Worm (Caenorhabditis elegans) whole organism, L3 larva: ENCODE results near the gene Y49E10.10.

ENCODE experiments used
- R02D3.7 ChIP-seq: fragments of 150-350 bp; optimal IDR thresholded peaks from 2 replicates; lab custom pipeline; 2014; ENCODE audit warnings: missing biosample characterization, missing genetic modification characterization
- ZK546.5 ChIP-seq: sonication (generic microtip); optimal IDR thresholded peaks from 2 replicates; lab custom pipeline; 2017; ENCODE audit warnings: missing biosample characterization, missing genetic modification characterization
- aly-2 ChIP-seq: fragments of 150-350 bp; optimal IDR thresholded peaks from 2 replicates; lab custom pipeline; 2014; ENCODE audit warnings: missing biosample characterization, missing genetic modification characterization
- ama-1 ChIP-seq: fragments of 150-350 bp; optimal IDR thresholded peaks from 2 replicates; lab custom pipeline; 2018
- ceh-16 ChIP-seq: sonication (generic microtip); optimal IDR thresholded peaks from 2 replicates; lab custom pipeline; 2017; ENCODE audit warnings: missing biosample characterization, missing genetic modification characterization
- ceh-28 ChIP-seq: fragments of 150-350 bp; optimal IDR thresholded peaks from 2 replicates; lab custom pipeline; 2014; ENCODE audit warnings: missing biosample characterization, missing genetic modification reagents, missing genetic modification characterization
- ceh-82 ChIP-seq: fragments of 150-350 bp; optimal IDR thresholded peaks from 2 replicates; lab custom pipeline; 2014; ENCODE audit warnings: missing biosample characterization, missing genetic modification characterization
- ceh-9 ChIP-seq: sonication (generic microtip); optimal IDR thresholded peaks from 2 replicates; lab custom pipeline; 2018; ENCODE audit warnings: missing biosample characterization, missing genetic modification characterization
- daf-12 ChIP-seq: fragments of 150-350 bp; optimal IDR thresholded peaks from 2 replicates; lab custom pipeline; 2014; ENCODE audit warnings: missing biosample characterization, missing genetic modification reagents, missing genetic modification characterization
- egl-27 ChIP-seq: sonication (generic microtip); optimal IDR thresholded peaks from 4 replicates; lab custom pipeline; 2017; ENCODE audit warnings: missing biosample characterization, missing genetic modification reagents, missing genetic modification characterization
- egl-5 ChIP-seq: fragments of 150-350 bp; optimal IDR thresholded peaks from 2 replicates; lab custom pipeline; 2017; ENCODE audit warnings: missing biosample characterization, missing genetic modification reagents, missing genetic modification characterization, inconsistent platforms
- elt-2 ChIP-seq: sonication (generic microtip); optimal IDR thresholded peaks from 2 replicates; lab custom pipeline; 2016; ENCODE audit warnings: missing genetic modification reagents, mild to moderate bottlenecking, missing genetic modification characterization, missing compliant biosample characterization
- eor-1 ChIP-seq, 2 experiments: fragments of 150-350 bp; optimal IDR thresholded peaks; 2 replicates each; lab custom pipeline; 2014 to 2018; ENCODE audit warnings: missing biosample characterization in 2 of 2, missing genetic modification characterization in 2 of 2
- fos-1 ChIP-seq: fragments of 150-350 bp; optimal IDR thresholded peaks from 2 replicates; lab custom pipeline; 2014; ENCODE audit warnings: missing biosample characterization, missing genetic modification characterization
- hmg-11 ChIP-seq: sonication (generic microtip); optimal IDR thresholded peaks from 2 replicates; lab custom pipeline; 2016; ENCODE audit warnings: missing genetic modification characterization, missing compliant biosample characterization
- jun-1 ChIP-seq: fragments of 150-350 bp; optimal IDR thresholded peaks from 2 replicates; lab custom pipeline; 2014; ENCODE audit warnings: missing biosample characterization, missing genetic modification reagents, missing genetic modification characterization
- lin-15B ChIP-seq: fragments of 150-350 bp; optimal IDR thresholded peaks from 2 replicates; lab custom pipeline; 2014; ENCODE audit warnings: missing biosample characterization, missing genetic modification characterization
- lin-39 ChIP-seq: fragments of 150-350 bp; optimal IDR thresholded peaks from 2 replicates; lab custom pipeline; 2018; ENCODE audit warnings: missing biosample characterization, missing genetic modification reagents, missing genetic modification characterization
- mml-1 ChIP-seq: fragments of 150-350 bp; sonication (generic microtip); optimal IDR thresholded peaks from 3 replicates; lab custom pipeline; 2014; ENCODE audit warnings: missing biosample characterization, missing genetic modification characterization
- nfya-1 ChIP-seq: sonication (generic microtip); optimal IDR thresholded peaks from 2 replicates; lab custom pipeline; 2017; ENCODE audit warnings: missing genetic modification characterization, mild to moderate bottlenecking, missing compliant biosample characterization, antibody characterized with exemption, moderate library complexity; ENCODE audit not compliant: insufficient read depth
- nhr-11 ChIP-seq: fragments of 150-350 bp; optimal IDR thresholded peaks from 2 replicates; lab custom pipeline; 2014; ENCODE audit warnings: missing biosample characterization, missing genetic modification characterization
- nhr-23 ChIP-seq: fragments of 150-350 bp; optimal IDR thresholded peaks from 2 replicates; lab custom pipeline; 2014; ENCODE audit warnings: missing biosample characterization, missing genetic modification reagents, missing genetic modification characterization
- nhr-25 ChIP-seq: sonication (generic microtip); optimal IDR thresholded peaks from 2 replicates; lab custom pipeline; 2017; ENCODE audit warnings: missing biosample characterization, missing genetic modification characterization
- nhr-28 ChIP-seq: fragments of 150-350 bp; optimal IDR thresholded peaks from 2 replicates; lab custom pipeline; 2014; ENCODE audit warnings: missing biosample characterization, missing genetic modification characterization
- nhr-67 ChIP-seq: fragments of 150-350 bp; optimal IDR thresholded peaks from 2 replicates; lab custom pipeline; 2014; ENCODE audit warnings: missing biosample characterization, missing genetic modification characterization
- nhr-76 ChIP-seq: fragments of 150-350 bp; sonication (generic microtip); optimal IDR thresholded peaks from 5 replicates; lab custom pipeline; 2014; ENCODE audit warnings: missing biosample characterization, missing genetic modification characterization
- nhr-77 ChIP-seq: fragments of 150-350 bp; optimal IDR thresholded peaks from 2 replicates; lab custom pipeline; 2014; ENCODE audit warnings: missing biosample characterization, missing genetic modification characterization
- pha-4 ChIP-seq: fragments of 150-350 bp; optimal IDR thresholded peaks from 2 replicates; lab custom pipeline; 2014; ENCODE audit warnings: missing biosample characterization, missing genetic modification reagents, missing genetic modification characterization
- sea-2 ChIP-seq: fragments of 150-350 bp; sonication (generic microtip); optimal IDR thresholded peaks from 4 replicates; lab custom pipeline; 2014; ENCODE audit warnings: missing biosample characterization, missing genetic modification reagents, missing genetic modification characterization
- skn-1 ChIP-seq: fragments of 150-350 bp; optimal IDR thresholded peaks from 2 replicates; lab custom pipeline; 2014; ENCODE audit warnings: missing biosample characterization, missing genetic modification characterization
- tbx-2 ChIP-seq: sonication (generic microtip); optimal IDR thresholded peaks from 2 replicates; lab custom pipeline; 2016; ENCODE audit warnings: mild to moderate bottlenecking, missing genetic modification characterization, missing compliant biosample characterization
- unc-39 ChIP-seq: sonication (generic microtip); optimal IDR thresholded peaks from 4 replicates; lab custom pipeline; 2017; ENCODE audit warnings: missing biosample characterization, missing genetic modification characterization
- unc-62 ChIP-seq: fragments of 150-350 bp; sonication (generic microtip); optimal IDR thresholded peaks from 4 replicates; lab custom pipeline; 2014; ENCODE audit warnings: missing biosample characterization, missing genetic modification reagents, missing genetic modification characterization
- zag-1 ChIP-seq: fragments of 150-350 bp; optimal IDR thresholded peaks from 2 replicates; lab custom pipeline; 2014; ENCODE audit warnings: missing biosample characterization, missing genetic modification characterization
- ztf-11 ChIP-seq: fragments of 150-350 bp; optimal IDR thresholded peaks from 2 replicates; lab custom pipeline; 2014; ENCODE audit warnings: missing biosample characterization, missing genetic modification characterization

Y49E10.10 gene

ce11 chrIII:12372080-12373065 is 22.9 kb upstream of the Y49E10.10 start:
- TF ChIP-seq ceh-28 (tag; lab: Kevin White, UChicago) (no peak), unc-39 (tag; lab: Kevin White, UChicago) (no peak), lin-15B (tag; lab: Kevin White, UChicago) (no peak), skn-1 (no peak), elt-2 (tag; lab: Kevin White, UChicago) (no peak)

- TF ChIP-seq sea-2 (no peak), nfya-1 (tag; lab: Kevin White, UChicago) (peak; percentile 88)
These were observed 22.0 kb upstream of the Y49E10.10 start for ce11 chrIII:12373306-12373705.

ce11 chrIII:12373807-12374266 is 21.4 kb upstream of the Y49E10.10 start, which contains the start of gene glrx-5:
Gene glrx-5 (minus strand): TSS chrIII:12373857.
- TF ChIP-seq nhr-11 (tag; lab: Kevin White, UChicago) (no peak), lin-15B (tag; lab: Kevin White, UChicago) (no peak), daf-12 (tag; lab: Kevin White, UChicago) (no peak), ceh-28 (tag; lab: Kevin White, UChicago) (no peak)

ce11 chrIII:12375614-12376013 is 19.7 kb upstream of the Y49E10.10 start:
- TF ChIP-seq ama-1 (lab: Kevin White, UChicago): no peak
- TF ChIP-seq ceh-16 (tag; lab: Kevin White, UChicago): no peak
- no peak for TF ChIP-seq ceh-28 (tag; lab: Kevin White, UChicago)
- TF ChIP-seq sea-2: no peak
- TF ChIP-seq tbx-2 (tag; lab: Kevin White, UChicago): no peak
- TF ChIP-seq egl-27 (tag; lab: Kevin White, UChicago): no peak
- TF ChIP-seq ceh-82 (tag; lab: Kevin White, UChicago): no peak
- no peak for TF ChIP-seq nhr-11 (tag; lab: Kevin White, UChicago)
- TF ChIP-seq ztf-11 (tag; lab: Kevin White, UChicago): no peak
- TF ChIP-seq lin-15B (tag; lab: Kevin White, UChicago): no peak
- TF ChIP-seq eor-1 (tag; optimal IDR thresholded peaks at IDR 0.05; lab: Kevin White, UChicago): no peak
- no peak for TF ChIP-seq nhr-76 (tag; lab: Kevin White, UChicago)
- no peak for TF ChIP-seq mml-1
- TF ChIP-seq elt-2 (tag; lab: Kevin White, UChicago): no peak
- no peak for TF ChIP-seq unc-62 (GFP tag; lab: Kevin White, UChicago)

ce11 chrIII:12377198-12377662 is 18.0 kb upstream of the Y49E10.10 start, which contains the start of gene pph-4.2:
Gene pph-4.2 (minus strand): TSS chrIII:12377248.
- no peak for TF ChIP-seq ceh-16 (tag; lab: Kevin White, UChicago)
- peak; percentile 65 for TF ChIP-seq nfya-1 (tag; lab: Kevin White, UChicago)
- no peak for TF ChIP-seq nhr-67
- TF ChIP-seq hmg-11: no peak
- TF ChIP-seq pha-4: peak; percentile 53
- no peak for TF ChIP-seq nhr-28
- no peak for TF ChIP-seq aly-2 (tag; lab: Kevin White, UChicago)
- no peak for TF ChIP-seq mml-1
- no peak for TF ChIP-seq nhr-77 (tag; lab: Kevin White, UChicago)
- no peak for TF ChIP-seq nhr-25 (tag; lab: Kevin White, UChicago)
- TF ChIP-seq lin-39 (tag; lab: Kevin White, UChicago): no peak
- no peak for TF ChIP-seq R02D3.7 (tag; lab: Kevin White, UChicago)
- no peak for TF ChIP-seq ceh-82 (tag; lab: Kevin White, UChicago)
- no peak for TF ChIP-seq tbx-2 (tag; lab: Kevin White, UChicago)
- no peak for TF ChIP-seq zag-1 (tag; lab: Kevin White, UChicago)
- TF ChIP-seq skn-1: no peak
- no peak for TF ChIP-seq fos-1
- no peak for TF ChIP-seq ceh-28 (tag; lab: Kevin White, UChicago)
- TF ChIP-seq daf-12 (tag; lab: Kevin White, UChicago): no peak
- TF ChIP-seq ceh-9: no peak
- no peak for TF ChIP-seq ZK546.5 (tag; lab: Kevin White, UChicago)
- TF ChIP-seq egl-5: no peak
- no peak for TF ChIP-seq jun-1
- peak; percentile 59 for TF ChIP-seq lin-15B (tag; lab: Kevin White, UChicago)
- TF ChIP-seq egl-27 (tag; lab: Kevin White, UChicago): no peak
- peak; percentile 7 for TF ChIP-seq nhr-23 (tag; lab: Kevin White, UChicago)
